Fruit fly (Drosophila melanogaster) whole organism, prepupa: ENCODE data around the gene CG8419.

Source experiments
- CG10631 ChIP-seq: fragments of 200-800 bp; sonication (Bioruptor generic); optimal IDR thresholded peaks from 2 replicates; lab custom pipeline; 2016; ENCODE audit warnings: missing biosample characterization, missing genetic modification characterization
- CG10669 ChIP-seq: fragments of 200-800 bp; sonication (Bioruptor generic); optimal IDR thresholded peaks from 3 replicates; lab custom pipeline; 2018; ENCODE audit warnings: missing biosample characterization, mild to moderate bottlenecking, missing genetic modification characterization, moderate library complexity
- CG11294 ChIP-seq: fragments of 200-800 bp; sonication (Bioruptor generic); IDR thresholded peaks from 2 replicates; pipeline ENCODE4 v1.3.6; 2022; ENCODE audit warnings: missing biosample characterization, missing genetic modification characterization
- CG11762 ChIP-seq: fragments of 200-800 bp; sonication (Bioruptor generic); optimal IDR thresholded peaks from 3 replicates; lab custom pipeline; 2016; ENCODE audit warnings: missing biosample characterization, missing genetic modification characterization; ENCODE audit not compliant: insufficient read depth
- CG15336 ChIP-seq: fragments of 200-800 bp; sonication (Bioruptor generic); IDR thresholded peaks from 2 replicates; pipeline ENCODE4 v1.3.6; 2022; ENCODE audit warnings: missing biosample characterization, missing genetic modification characterization
- CG1621 ChIP-seq: fragments of 200-800 bp; sonication (Bioruptor generic); optimal IDR thresholded peaks from 3 replicates; lab custom pipeline; 2018; ENCODE audit warnings: missing biosample characterization, mild to moderate bottlenecking, missing genetic modification characterization
- CG16779 ChIP-seq: fragments of 200-800 bp; sonication (Bioruptor generic); optimal IDR thresholded peaks from 3 replicates; lab custom pipeline; 2017; ENCODE audit warnings: missing biosample characterization, mild to moderate bottlenecking, missing genetic modification characterization
- CG3032 ChIP-seq: fragments of 200-800 bp; optimal IDR thresholded peaks from 2 replicates; lab custom pipeline; 2019; ENCODE audit warnings: missing biosample characterization, mild to moderate bottlenecking, missing genetic modification characterization, moderate library complexity
- CG31627 ChIP-seq: fragments of 200-800 bp; sonication (Bioruptor generic); optimal IDR thresholded peaks from 3 replicates; lab custom pipeline; 2016; ENCODE audit warnings: missing biosample characterization, missing genetic modification characterization
- CG32006 ChIP-seq: fragments of 200-800 bp; sonication (Bioruptor generic); optimal IDR thresholded peaks from 3 replicates; lab custom pipeline; 2017; ENCODE audit warnings: missing biosample characterization, mild to moderate bottlenecking, missing genetic modification characterization
- CG34406 ChIP-seq: fragments of 200-800 bp; sonication (Bioruptor generic); optimal IDR thresholded peaks from 3 replicates; lab custom pipeline; 2016; ENCODE audit warnings: missing biosample characterization, missing genetic modification characterization
- CG3919 ChIP-seq: fragments of 200-800 bp; sonication (Bioruptor generic); optimal IDR thresholded peaks from 3 replicates; lab custom pipeline; 2016; ENCODE audit warnings: missing biosample characterization, missing genetic modification characterization
- CG4318 ChIP-seq: fragments of 200-800 bp; sonication (Bioruptor generic); optimal IDR thresholded peaks from 3 replicates; lab custom pipeline; 2017; ENCODE audit warnings: missing biosample characterization, mild to moderate bottlenecking, missing genetic modification characterization
- CG6276 ChIP-seq: fragments of 200-800 bp; sonication (Bioruptor generic); optimal IDR thresholded peaks from 2 replicates; lab custom pipeline; 2017; ENCODE audit warnings: missing biosample characterization, mild to moderate bottlenecking, missing genetic modification characterization
- CG6792 ChIP-seq: fragments of 200-800 bp; sonication (Bioruptor generic); optimal IDR thresholded peaks from 3 replicates; lab custom pipeline; 2016; ENCODE audit warnings: missing biosample characterization, missing genetic modification characterization
- CG6808 ChIP-seq: fragments of 200-800 bp; sonication (Bioruptor generic); optimal IDR thresholded peaks from 3 replicates; lab custom pipeline; 2017; ENCODE audit warnings: missing biosample characterization, missing genetic modification characterization, mild to moderate bottlenecking, moderate library complexity, missing genetic modification reagents
- CG6854 ChIP-seq: fragments of 200-800 bp; sonication (Bioruptor generic); optimal IDR thresholded peaks from 2 replicates; lab custom pipeline; 2017; ENCODE audit warnings: missing biosample characterization, mild to moderate bottlenecking, missing genetic modification characterization
- CG7368 ChIP-seq: fragments of 200-800 bp; sonication (Bioruptor generic); optimal IDR thresholded peaks from 3 replicates; lab custom pipeline; 2016; ENCODE audit warnings: missing biosample characterization, missing genetic modification characterization
- CG8119 ChIP-seq: fragments of 200-800 bp; sonication (Bioruptor generic); IDR thresholded peaks from 3 replicates; pipeline ENCODE4 v1.3.6; 2022; ENCODE audit warnings: missing biosample characterization, missing genetic modification characterization
- CG8319 ChIP-seq: fragments of 200-800 bp; sonication (Bioruptor generic); optimal IDR thresholded peaks from 3 replicates; lab custom pipeline; 2016; ENCODE audit warnings: missing biosample characterization, missing genetic modification characterization
- CG8632 ChIP-seq: fragments of 200-800 bp; sonication (Bioruptor generic); optimal IDR thresholded peaks from 3 replicates; lab custom pipeline; 2016; ENCODE audit warnings: missing biosample characterization, missing genetic modification characterization
- CG9139 ChIP-seq: fragments of 200-800 bp; sonication (Bioruptor generic); optimal IDR thresholded peaks from 3 replicates; lab custom pipeline; 2017; ENCODE audit warnings: missing biosample characterization, mild to moderate bottlenecking, missing genetic modification characterization
- Eip78C ChIP-seq: fragments of 200-800 bp; sonication (Bioruptor generic); peaks from one replicate; lab custom pipeline; 2016; ENCODE audit warnings: missing biosample characterization, missing genetic modification characterization
- Eip93F ChIP-seq: fragments of 200-800 bp; sonication (Bioruptor generic); optimal IDR thresholded peaks from 2 replicates; lab custom pipeline; 2016; ENCODE audit warnings: missing biosample characterization, mild to moderate bottlenecking, missing genetic modification characterization
- Ets21C ChIP-seq: fragments of 200-800 bp; sonication (Bioruptor generic); optimal IDR thresholded peaks from 3 replicates; lab custom pipeline; 2016; ENCODE audit warnings: missing biosample characterization, missing genetic modification characterization
- Ets96B ChIP-seq: fragments of 200-800 bp; optimal IDR thresholded peaks from 2 replicates; lab custom pipeline; 2019; ENCODE audit warnings: missing biosample characterization, mild to moderate bottlenecking, missing genetic modification characterization, moderate library complexity
- Gug ChIP-seq: fragments of 200-800 bp; sonication (Bioruptor generic); IDR thresholded peaks from 2 replicates; pipeline ENCODE4 v1.3.6; 2022; ENCODE audit warnings: missing biosample characterization, missing genetic modification characterization
- Hr38 ChIP-seq: sonication (Bioruptor generic); optimal IDR thresholded peaks from 2 replicates; lab custom pipeline; 2016; ENCODE audit warnings: missing biosample characterization, missing genetic modification characterization
- Hr39 ChIP-seq: fragments of 200-800 bp; sonication (Bioruptor generic); optimal IDR thresholded peaks from 2 replicates; lab custom pipeline; 2016; ENCODE audit warnings: missing biosample characterization, missing genetic modification characterization
- Hr4 ChIP-seq: fragments of 200-800 bp; sonication (Bioruptor generic); optimal IDR thresholded peaks from 3 replicates; lab custom pipeline; 2016; ENCODE audit warnings: missing biosample characterization, missing genetic modification characterization
- Lpt ChIP-seq: fragments of 200-800 bp; sonication (Bioruptor generic); optimal IDR thresholded peaks from 3 replicates; lab custom pipeline; 2016; ENCODE audit warnings: missing biosample characterization, missing genetic modification characterization
- Met ChIP-seq: fragments of 200-800 bp; sonication (Bioruptor generic); optimal IDR thresholded peaks from 3 replicates; lab custom pipeline; 2016; ENCODE audit warnings: missing biosample characterization, missing genetic modification characterization
- OdsH ChIP-seq: fragments of 200-800 bp; sonication (Bioruptor generic); optimal IDR thresholded peaks from 3 replicates; lab custom pipeline; 2016; ENCODE audit warnings: missing biosample characterization, missing genetic modification characterization
- Smox ChIP-seq: fragments of 200-800 bp; sonication (Bioruptor generic); optimal IDR thresholded peaks from 3 replicates; lab custom pipeline; 2016; ENCODE audit warnings: missing biosample characterization, missing genetic modification characterization
- Sox102F ChIP-seq: fragments of 200-800 bp; sonication (Bioruptor generic); optimal IDR thresholded peaks from 2 replicates; lab custom pipeline; 2016; ENCODE audit warnings: missing biosample characterization, mild to moderate bottlenecking, missing genetic modification characterization
- Sox14 ChIP-seq: fragments of 200-800 bp; sonication (Bioruptor generic); optimal IDR thresholded peaks from 3 replicates; lab custom pipeline; 2016; ENCODE audit warnings: missing biosample characterization, missing genetic modification characterization
- Sox15 ChIP-seq: fragments of 200-800 bp; sonication (Bioruptor generic); optimal IDR thresholded peaks from 3 replicates; lab custom pipeline; 2016; ENCODE audit warnings: missing biosample characterization, missing genetic modification characterization
- achi ChIP-seq: fragments of 200-800 bp; sonication (Bioruptor generic); optimal IDR thresholded peaks from 3 replicates; lab custom pipeline; 2016; ENCODE audit warnings: missing biosample characterization, missing genetic modification characterization
- acj6 ChIP-seq: fragments of 200-800 bp; sonication (Bioruptor generic); optimal IDR thresholded peaks from 3 replicates; lab custom pipeline; 2016; ENCODE audit warnings: missing biosample characterization, missing genetic modification characterization
- cyc ChIP-seq: fragments of 200-800 bp; sonication (Bioruptor generic); optimal IDR thresholded peaks from 3 replicates; lab custom pipeline; 2016; ENCODE audit warnings: missing biosample characterization, missing genetic modification characterization
- dac ChIP-seq: fragments of 200-800 bp; sonication (Bioruptor generic); optimal IDR thresholded peaks from 2 replicates; lab custom pipeline; 2017; ENCODE audit warnings: missing biosample characterization, mild to moderate bottlenecking, missing genetic modification characterization
- dsx ChIP-seq: fragments of 200-800 bp; optimal IDR thresholded peaks from 3 replicates; lab custom pipeline; 2019; ENCODE audit warnings: missing biosample characterization, mild to moderate bottlenecking, missing genetic modification characterization, moderate library complexity; ENCODE audit not compliant: poor library complexity, severe bottlenecking
- eg ChIP-seq: fragments of 200-800 bp; sonication (Bioruptor generic); IDR thresholded peaks from 3 replicates; pipeline ENCODE4 v1.3.6; 2022; ENCODE audit warnings: missing biosample characterization, missing genetic modification characterization
- esn ChIP-seq: fragments of 200-800 bp; sonication (Bioruptor generic); optimal IDR thresholded peaks from 2 replicates; lab custom pipeline; 2016; ENCODE audit warnings: missing biosample characterization, mild to moderate bottlenecking, missing genetic modification characterization, moderate library complexity
- fd85E ChIP-seq: fragments of 200-800 bp; sonication (Bioruptor generic); optimal IDR thresholded peaks from 3 replicates; lab custom pipeline; 2016; ENCODE audit warnings: missing biosample characterization, missing genetic modification characterization
- fkh ChIP-seq: fragments of 200-800 bp; sonication (Bioruptor generic); optimal IDR thresholded peaks from 3 replicates; lab custom pipeline; 2017; ENCODE audit warnings: missing biosample characterization, mild to moderate bottlenecking, missing genetic modification characterization, moderate library complexity
- lz ChIP-seq: fragments of 200-800 bp; sonication (Bioruptor generic); optimal IDR thresholded peaks from 3 replicates; lab custom pipeline; 2016; ENCODE audit warnings: missing biosample characterization, missing genetic modification characterization
- net ChIP-seq: fragments of 200-800 bp; sonication (Bioruptor generic); optimal IDR thresholded peaks from 3 replicates; lab custom pipeline; 2016; ENCODE audit warnings: missing biosample characterization, missing genetic modification characterization
- salr ChIP-seq, 2 experiments: fragments of 200-800 bp; sonication (Bioruptor generic); optimal IDR thresholded peaks; 3 replicates each; lab custom pipeline; 2016 to 2018; ENCODE audit warnings: missing biosample characterization in 2 of 2, missing genetic modification characterization in 2 of 2, mild to moderate bottlenecking in 1 of 2
- spab ChIP-seq: fragments of 200-800 bp; sonication (Bioruptor generic); optimal IDR thresholded peaks from 2 replicates; lab custom pipeline; 2017; ENCODE audit warnings: missing biosample characterization, mild to moderate bottlenecking, missing genetic modification characterization, missing genetic modification reagents
- ss ChIP-seq, 2 experiments: fragments of 200-800 bp; sonication (Bioruptor generic); optimal IDR thresholded peaks; 2 replicates in 1 of 2; 3 replicates in 1 of 2; lab custom pipeline; 2017 to 2018; ENCODE audit warnings: mild to moderate bottlenecking in 2 of 2, missing biosample characterization in 2 of 2, missing genetic modification characterization in 2 of 2, moderate library complexity in 1 of 2
- svp ChIP-seq: fragments of 200-800 bp; sonication (Bioruptor generic); peaks from one replicate; lab custom pipeline; 2016; ENCODE audit warnings: missing biosample characterization, missing genetic modification characterization
- vri ChIP-seq: fragments of 200-800 bp; sonication (Bioruptor generic); optimal IDR thresholded peaks from 3 replicates; lab custom pipeline; 2016; ENCODE audit warnings: missing biosample characterization, mild to moderate bottlenecking, missing genetic modification characterization

CG8419 gene

DNA sequence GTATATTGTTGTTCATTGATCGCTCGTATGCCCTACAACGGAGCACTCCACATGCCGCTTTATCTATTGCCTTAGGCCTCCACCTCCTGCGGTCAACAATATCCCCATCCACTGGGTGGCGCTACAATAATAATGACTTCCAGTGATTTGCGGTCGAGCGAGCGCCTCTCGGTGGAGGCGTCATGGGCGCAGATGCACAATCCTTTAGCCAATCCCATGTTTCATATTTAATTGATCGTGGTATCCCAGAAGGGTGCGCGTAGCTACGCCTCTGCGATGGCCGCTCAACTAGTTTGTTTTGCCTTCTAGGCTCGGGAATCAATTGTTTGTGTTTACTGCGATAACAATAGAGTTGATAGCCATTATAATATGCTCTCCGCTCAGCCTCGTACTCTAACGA, 23.2 kb downstream of the CG8419 start:
- TF ChIP-seq CG6276 (no peak), CG31627 (GFP tag; lab: Kevin White, UChicago) (no peak), dac (GFP tag; lab: Kevin White, UChicago) (peak; percentile 35), CG34406 (GFP tag; lab: Kevin White, UChicago) (no peak), spab (GFP tag; lab: Kevin White, UChicago) (no peak), Ets96B (tag; lab: Kevin White, UChicago) (no peak), CG32006 (GFP tag; lab: Kevin White, UChicago) (peak; percentile 64), acj6 (GFP tag; lab: Kevin White, UChicago) (no peak), Smox (GFP tag; lab: Kevin White, UChicago) (no peak), Hr38 (GFP tag; lab: Kevin White, UChicago) (no peak), CG3919 (GFP tag; lab: Kevin White, UChicago) (no peak), svp (GFP tag; lab: Kevin White, UChicago) (no peak), lz (GFP tag; lab: Kevin White, UChicago) (no peak), vri (GFP tag; lab: Kevin White, UChicago) (no peak), Eip93F (GFP tag; lab: Kevin White, UChicago) (no peak), Hr39 (GFP tag; lab: Kevin White, UChicago) (no peak), net (no peak), Lpt (no peak), CG6808 (no peak), Gug (GFP tag; lab: Robert Waterston, UW) (peak; percentile 72), Sox15 (GFP tag; lab: Kevin White, UChicago) (no peak), CG11762 (GFP tag; lab: Kevin White, UChicago) (no peak), achi (GFP tag; lab: Kevin White, UChicago) (no peak), CG9139 (GFP tag; lab: Kevin White, UChicago) (no peak), cyc (GFP tag; lab: Kevin White, UChicago) (no peak), Hr4 (GFP tag; lab: Kevin White, UChicago) (peak; percentile 66), CG6792 (GFP tag; lab: Kevin White, UChicago) (no peak), Eip78C (GFP tag; lab: Kevin White, UChicago) (no peak), eg (GFP tag; lab: Robert Waterston, UW) (peak; percentile 78), CG6854 (GFP tag; lab: Kevin White, UChicago) (no peak), fkh (GFP tag; lab: Kevin White, UChicago) (peak; percentile 47), fd85E (GFP tag; lab: Kevin White, UChicago) (no peak), ss (GFP tag; optimal IDR thresholded peaks at IDR 0.05; lab: Kevin White, UChicago) (no peak), CG1621 (tag; lab: Kevin White, UChicago) (no peak), Ets21C (GFP tag; lab: Kevin White, UChicago) (no peak), CG16779 (tag; lab: Kevin White, UChicago) (peak; percentile 26), CG8119 (GFP tag; lab: Robert Waterston, UW) (peak; percentile 18; the same call in 2 of the 3 replicates), esn (GFP tag; lab: Kevin White, UChicago) (no peak), CG8319 (GFP tag; lab: Kevin White, UChicago) (no peak), CG10631 (no peak), Met (no peak), dsx (GFP tag; lab: Kevin White, UChicago) (peak; percentile 2), CG11294 (GFP tag; lab: Robert Waterston, UW) (peak; percentile 63), CG10669 (GFP tag; lab: Kevin White, UChicago) (no peak), CG4318 (GFP tag; lab: Kevin White, UChicago) (peak; percentile 47), CG8632 (GFP tag; lab: Kevin White, UChicago) (no peak), salr (GFP tag; optimal IDR thresholded peaks at IDR 0.05; lab: Kevin White, UChicago) (peak in 1 of 2 experiments; percentile 2), OdsH (GFP tag; lab: Kevin White, UChicago) (no peak), Sox102F (no peak), CG7368 (GFP tag; lab: Kevin White, UChicago) (no peak), CG15336 (GFP tag; lab: Robert Waterston, UW) (peak; percentile 68), CG3032 (no peak), Sox14 (GFP tag; lab: Kevin White, UChicago) (no peak)
